Fruit fly (Drosophila melanogaster) whole organism, pupa: ENCODE results near the gene CG45067.

ENCODE experiments used
- CG10348 ChIP-seq: fragments of 200-800 bp; sonication (Bioruptor generic); IDR thresholded peaks from 2 replicates; pipeline ENCODE4 v1.3.6; 2022; ENCODE audit warnings: missing biosample characterization, missing genetic modification characterization
- CG13204 ChIP-seq: fragments of 200-800 bp; sonication (Bioruptor generic); optimal IDR thresholded peaks from 2 replicates; lab custom pipeline; 2018; ENCODE audit warnings: missing biosample characterization, mild to moderate bottlenecking, missing genetic modification characterization, moderate library complexity
- CG14655 ChIP-seq: fragments of 200-800 bp; sonication (Bioruptor generic); optimal IDR thresholded peaks from 3 replicates; lab custom pipeline; 2017; ENCODE audit warnings: mild to moderate bottlenecking, missing biosample characterization, missing genetic modification reagents, missing genetic modification characterization
- CG15710 ChIP-seq: fragments of 200-800 bp; sonication (Bioruptor generic); optimal IDR thresholded peaks from 2 replicates; lab custom pipeline; 2018; ENCODE audit warnings: missing biosample characterization, mild to moderate bottlenecking, missing genetic modification characterization, moderate library complexity
- CG17806 ChIP-seq: fragments of 200-800 bp; sonication (Bioruptor generic); optimal IDR thresholded peaks from 2 replicates; lab custom pipeline; 2018; ENCODE audit warnings: missing biosample characterization, mild to moderate bottlenecking, missing genetic modification characterization, moderate library complexity
- CG32121 ChIP-seq: fragments of 200-800 bp; sonication (Bioruptor generic); IDR thresholded peaks from 2 replicates; pipeline ENCODE4 v1.3.6; 2022; ENCODE audit warnings: missing biosample characterization, missing genetic modification characterization
- CG9948 ChIP-seq: fragments of 200-800 bp; sonication (Bioruptor generic); optimal IDR thresholded peaks from 2 replicates; lab custom pipeline; 2018; ENCODE audit warnings: missing biosample characterization, mild to moderate bottlenecking, missing genetic modification characterization, moderate library complexity
- D1 ChIP-seq: fragments of 200-800 bp; sonication (Bioruptor generic); optimal IDR thresholded peaks from 2 replicates; lab custom pipeline; 2018; ENCODE audit warnings: missing biosample characterization, mild to moderate bottlenecking, missing genetic modification characterization, moderate library complexity
- EcR ChIP-seq: fragments of 200-800 bp; sonication (Bioruptor generic); optimal IDR thresholded peaks from 3 replicates; lab custom pipeline; 2019; ENCODE audit warnings: missing biosample characterization, missing genetic modification characterization, mild to moderate bottlenecking, moderate library complexity, missing genetic modification reagents
- Pif1A ChIP-seq: fragments of 200-800 bp; sonication (Bioruptor generic); optimal IDR thresholded peaks from 3 replicates; lab custom pipeline; 2016; ENCODE audit warnings: missing biosample characterization, missing genetic modification characterization
- Pif1B ChIP-seq: fragments of 200-800 bp; sonication (Bioruptor generic); optimal IDR thresholded peaks from 3 replicates; lab custom pipeline; 2016; ENCODE audit warnings: missing biosample characterization, missing genetic modification characterization
- Snoo ChIP-seq: fragments of 200-800 bp; sonication (Bioruptor generic); optimal IDR thresholded peaks from 3 replicates; lab custom pipeline; 2017; ENCODE audit warnings: missing biosample characterization, mild to moderate bottlenecking, missing genetic modification characterization, inconsistent platforms
- gl ChIP-seq: fragments of 200-800 bp; sonication (Bioruptor generic); optimal IDR thresholded peaks from 2 replicates; lab custom pipeline; 2018; ENCODE audit warnings: missing biosample characterization, mild to moderate bottlenecking, missing genetic modification characterization
- rn ChIP-seq: fragments of 200-800 bp; sonication (Bioruptor generic); IDR thresholded peaks from 2 replicates; pipeline ENCODE4 v1.3.6; 2022; ENCODE audit warnings: missing biosample characterization, missing genetic modification characterization

DNA sequence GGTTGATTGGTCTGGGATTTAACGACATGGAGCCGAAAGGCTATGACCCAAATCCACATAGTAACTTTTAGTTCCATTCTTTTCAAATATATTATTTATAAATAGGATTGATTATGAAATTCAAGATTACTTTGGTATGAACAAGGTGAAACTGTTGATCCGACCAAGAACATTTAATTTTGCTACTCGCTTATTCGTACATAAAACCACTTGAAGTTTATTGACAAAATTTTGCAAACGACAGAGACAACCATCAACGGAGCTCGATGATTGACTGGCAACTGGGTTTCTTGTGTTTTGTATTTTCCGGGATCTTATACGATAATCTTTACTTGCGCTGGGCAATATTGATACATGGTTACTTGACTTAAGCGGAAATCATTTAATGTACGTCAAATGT lies at the start of gene CG45067:
- no peak for TF ChIP-seq D1 (tag; lab: Kevin White, UChicago)
- TF ChIP-seq Pif1A (GFP tag; lab: Kevin White, UChicago) = no peak
- no peak for TF ChIP-seq CG9948 (tag; lab: Kevin White, UChicago)
- TF ChIP-seq gl (tag; lab: Kevin White, UChicago) = no peak
- no peak for TF ChIP-seq EcR (GFP tag; lab: Kevin White, UChicago)
- TF ChIP-seq rn (GFP tag; lab: Robert Waterston, UW) = no peak
- TF ChIP-seq CG14655 = no peak
- no peak for TF ChIP-seq Pif1B (GFP tag; lab: Kevin White, UChicago)
- no peak for TF ChIP-seq CG15710 (tag; lab: Kevin White, UChicago)
- TF ChIP-seq Snoo = no peak
- TF ChIP-seq CG10348 (GFP tag; lab: Robert Waterston, UW) = no peak
- TF ChIP-seq CG13204 (GFP tag; lab: Kevin White, UChicago) = no peak
- TF ChIP-seq CG17806 (tag; lab: Kevin White, UChicago) = no peak
- TF ChIP-seq CG32121 (GFP tag; lab: Robert Waterston, UW) = no peak
